Fruit fly (Drosophila melanogaster) whole organism, embryonic: Measurements from ENCODE around the gene CG13924.

Experiments used
- CG10959 ChIP-seq: fragments of 200-800 bp; sonication (Bioruptor generic); IDR thresholded peaks from 2 replicates; pipeline ENCODE4 v1.3.6; 2022; ENCODE audit warnings: missing biosample characterization, missing genetic modification characterization
- CG12299 ChIP-seq: fragments of 200-800 bp; sonication (Bioruptor generic); optimal IDR thresholded peaks from 2 replicates; lab custom pipeline; 2018; ENCODE audit warnings: missing biosample characterization, mild to moderate bottlenecking, missing genetic modification characterization
- br ChIP-seq: fragments of >200 bp; optimal IDR thresholded peaks from 2 replicates; lab custom pipeline; 2017

DNA sequence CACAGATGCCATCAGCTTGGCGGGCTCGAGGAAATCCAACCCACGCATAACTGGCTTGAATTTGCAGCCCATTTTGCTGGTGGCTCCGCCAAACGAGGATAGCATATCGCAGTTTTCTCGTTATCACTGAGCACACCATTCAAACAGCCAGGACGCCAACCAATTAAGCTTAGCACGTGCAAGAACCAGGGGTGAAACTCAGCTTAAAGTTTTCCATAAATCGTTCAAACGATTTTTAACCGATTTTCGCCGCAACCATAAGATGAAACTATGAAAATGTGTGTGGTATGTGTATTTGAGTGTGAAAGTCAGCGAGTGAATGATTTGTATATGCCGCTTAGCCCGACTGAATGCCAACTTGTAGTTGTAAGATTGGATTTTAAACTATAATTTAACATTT lies 21.1 kb downstream of the CG13924 start:
- TF ChIP-seq CG12299 (no peak), br (no peak), CG10959 (GFP tag; lab: Robert Waterston, UW) (no peak)
